Worm (Caenorhabditis elegans) whole organism, late embryonic: ENCODE results near the gene Y6G8.14.

ENCODE experiments used
- C08G9.2 ChIP-seq: sonication (generic microtip); optimal IDR thresholded peaks from 2 replicates; lab custom pipeline; 2016; ENCODE audit warnings: mild to moderate bottlenecking, missing genetic modification characterization, moderate library complexity, missing compliant biosample characterization
- K09A11.1 ChIP-seq: sonication (generic microtip); optimal IDR thresholded peaks from 2 replicates; lab custom pipeline; 2017; ENCODE audit warnings: antibody characterized with exemption, mild to moderate bottlenecking, missing genetic modification characterization, missing compliant biosample characterization; ENCODE audit not compliant: insufficient read depth
- T23F11.4 ChIP-seq: fragments of 200-800 bp; sonication (Bioruptor generic); optimal IDR thresholded peaks from 2 replicates; lab custom pipeline; 2018; ENCODE audit warnings: mild to moderate bottlenecking, missing genetic modification characterization, missing compliant biosample characterization
- ahr-1 ChIP-seq: sonication (generic microtip); optimal IDR thresholded peaks from 2 replicates; lab custom pipeline; 2016; ENCODE audit warnings: missing genetic modification characterization, missing compliant biosample characterization
- ceh-18 ChIP-seq: sonication (generic microtip); optimal IDR thresholded peaks from 2 replicates; lab custom pipeline; 2016; ENCODE audit warnings: missing genetic modification characterization, missing compliant biosample characterization
- ceh-19 ChIP-seq: fragments of 200-800 bp; sonication (Bioruptor generic); optimal IDR thresholded peaks from 2 replicates; lab custom pipeline; 2018; ENCODE audit warnings: mild to moderate bottlenecking, missing genetic modification characterization, missing compliant biosample characterization
- ceh-2 ChIP-seq: sonication (generic microtip); optimal IDR thresholded peaks from 2 replicates; lab custom pipeline; 2016; ENCODE audit warnings: missing genotype, missing genetic modification characterization, missing compliant biosample characterization
- ceh-24 ChIP-seq: sonication (generic microtip); optimal IDR thresholded peaks from 2 replicates; lab custom pipeline; 2016; ENCODE audit warnings: mild to moderate bottlenecking, missing genetic modification characterization, missing compliant biosample characterization
- dmd-4 ChIP-seq: sonication (generic microtip); optimal IDR thresholded peaks from 2 replicates; lab custom pipeline; 2016; ENCODE audit warnings: borderline replicate concordance, missing genetic modification characterization, missing compliant biosample characterization
- dve-1 ChIP-seq: sonication (generic microtip); optimal IDR thresholded peaks from 2 replicates; lab custom pipeline; 2017; ENCODE audit warnings: antibody characterized with exemption, mild to moderate bottlenecking, missing genetic modification characterization, missing compliant biosample characterization
- elt-4 ChIP-seq: sonication (generic microtip); optimal IDR thresholded peaks from 2 replicates; lab custom pipeline; 2016; ENCODE audit warnings: missing genetic modification characterization, missing compliant biosample characterization
- ets-4 ChIP-seq: sonication (generic microtip); optimal IDR thresholded peaks from 2 replicates; lab custom pipeline; 2016; ENCODE audit warnings: missing genetic modification characterization, missing compliant biosample characterization
- fax-1 ChIP-seq: sonication (generic microtip); optimal IDR thresholded peaks from 2 replicates; lab custom pipeline; 2016; ENCODE audit warnings: missing genotype, missing genetic modification characterization, missing compliant biosample characterization
- gmeb-2 ChIP-seq: sonication (generic microtip); optimal IDR thresholded peaks from 2 replicates; lab custom pipeline; 2016; ENCODE audit warnings: missing genetic modification characterization, inconsistent platforms, missing compliant biosample characterization
- hlh-30 ChIP-seq: sonication (generic microtip); optimal IDR thresholded peaks from 2 replicates; lab custom pipeline; 2017; ENCODE audit warnings: antibody characterized with exemption, missing genetic modification characterization, missing compliant biosample characterization; ENCODE audit not compliant: insufficient read depth
- hlh-6 ChIP-seq: sonication (generic microtip); optimal IDR thresholded peaks from 2 replicates; lab custom pipeline; 2016; ENCODE audit warnings: missing genotype, missing genetic modification characterization, missing compliant biosample characterization
- nhr-11 ChIP-seq: fragments of 150-350 bp; optimal IDR thresholded peaks from 2 replicates; lab custom pipeline; 2014; ENCODE audit warnings: missing biosample characterization, missing genetic modification characterization
- pag-3 ChIP-seq: sonication (generic microtip); optimal IDR thresholded peaks from 2 replicates; lab custom pipeline; 2016; ENCODE audit warnings: missing compliant biosample characterization, missing genetic modification characterization, borderline replicate concordance
- pat-9 ChIP-seq: fragments of 200-800 bp; sonication (Bioruptor generic); optimal IDR thresholded peaks from 2 replicates; lab custom pipeline; 2018; ENCODE audit warnings: mild to moderate bottlenecking, missing genetic modification characterization, moderate library complexity, missing compliant biosample characterization
- pha-2 ChIP-seq: sonication (generic microtip); optimal IDR thresholded peaks from 2 replicates; lab custom pipeline; 2017; ENCODE audit warnings: mild to moderate bottlenecking, missing genetic modification characterization, missing compliant biosample characterization
- pha-4 ChIP-seq: fragments of 150-350 bp; optimal IDR thresholded peaks from 2 replicates; lab custom pipeline; 2018; ENCODE audit warnings: missing biosample characterization, missing genetic modification reagents, missing genetic modification characterization
- pqm-1 ChIP-seq: sonication (generic microtip); optimal IDR thresholded peaks from 2 replicates; lab custom pipeline; 2016; ENCODE audit warnings: missing genetic modification characterization, missing compliant biosample characterization
- pros-1 ChIP-seq: fragments of 150-350 bp; optimal IDR thresholded peaks from 2 replicates; lab custom pipeline; 2014; ENCODE audit warnings: missing biosample characterization, missing genetic modification reagents, missing genetic modification characterization
- rnt-1 ChIP-seq: sonication (generic microtip); optimal IDR thresholded peaks from 2 replicates; lab custom pipeline; 2016; ENCODE audit warnings: missing genetic modification characterization, missing compliant biosample characterization
- sdc-2 ChIP-seq: sonication (generic microtip); optimal IDR thresholded peaks from 2 replicates; lab custom pipeline; 2016; ENCODE audit warnings: missing genotype, missing genetic modification characterization, missing compliant biosample characterization
- sox-2 ChIP-seq: fragments of 200-800 bp; sonication (Bioruptor generic); IDR thresholded peaks from 2 replicates; pipeline ENCODE4 v1.3.6; 2022; ENCODE audit warnings: missing genetic modification reagents, missing genetic modification characterization, missing compliant biosample characterization
- sox-4 ChIP-seq: sonication (generic microtip); optimal IDR thresholded peaks from 2 replicates; lab custom pipeline; 2017; ENCODE audit warnings: mild to moderate bottlenecking, missing genetic modification characterization, inconsistent platforms, missing compliant biosample characterization
- tbx-7 ChIP-seq: sonication (generic microtip); optimal IDR thresholded peaks from 2 replicates; lab custom pipeline; 2016; ENCODE audit warnings: missing genotype, missing genetic modification characterization, missing compliant biosample characterization
- ttx-3 ChIP-seq: sonication (generic microtip); optimal IDR thresholded peaks from 2 replicates; lab custom pipeline; 2016; ENCODE audit warnings: missing genetic modification reagents, missing genetic modification characterization, missing compliant biosample characterization
- unc-3 ChIP-seq, 2 experiments: fragments of 200-800 bp in 1 of 2; sonication (Bioruptor generic) in 1 of 2; sonication (generic microtip) in 1 of 2; conservative IDR thresholded peaks in 1 of 2; optimal IDR thresholded peaks in 1 of 2; 2 replicates each; pipeline versions ENCODE4 v1.3.6 to Lab custom; 2016 to 2022; ENCODE audit warnings: missing compliant biosample characterization in 2 of 2, missing genetic modification characterization in 2 of 2, missing genetic modification reagents in 1 of 2
- unc-42 ChIP-seq: sonication (generic microtip); optimal IDR thresholded peaks from 2 replicates; lab custom pipeline; 2016; ENCODE audit warnings: missing genotype, missing genetic modification characterization, missing compliant biosample characterization
- unc-55 ChIP-seq: sonication (generic microtip); optimal IDR thresholded peaks from 2 replicates; lab custom pipeline; 2017; ENCODE audit warnings: missing biosample characterization, missing genetic modification reagents, missing genetic modification characterization
- unc-86 ChIP-seq: sonication (generic microtip); optimal IDR thresholded peaks from 2 replicates; lab custom pipeline; 2016; ENCODE audit warnings: missing genetic modification characterization, missing compliant biosample characterization
- ztf-16 ChIP-seq: sonication (generic microtip); optimal IDR thresholded peaks from 2 replicates; lab custom pipeline; 2017; ENCODE audit warnings: missing genetic modification characterization, missing compliant biosample characterization

Y6G8.14 gene

ce11 chrV:17655205-17655604 is 41.1 kb upstream of the Y6G8.14 start:
- no peak for TF ChIP-seq sox-2
- no peak for TF ChIP-seq hlh-30 (tag; lab: Kevin White, UChicago)
- no peak for TF ChIP-seq hlh-6 (tag; lab: Kevin White, UChicago)

- TF ChIP-seq nhr-11 (tag; lab: Kevin White, UChicago) (no peak), ceh-19 (GFP tag; lab: Kevin White, UChicago) (no peak), T23F11.4 (GFP tag; lab: Kevin White, UChicago) (no peak), unc-86 (tag; lab: Kevin White, UChicago) (no peak), dve-1 (tag; lab: Kevin White, UChicago) (no peak), rnt-1 (tag; lab: Kevin White, UChicago) (no peak), unc-3 (GFP tag; conservative IDR thresholded peaks at IDR 0.05; lab: Robert Waterston, UW) (no peak), unc-3 (tag; optimal IDR thresholded peaks at IDR 0.05; lab: Kevin White, UChicago) (no peak), tbx-7 (no peak), ceh-2 (tag; lab: Kevin White, UChicago) (no peak), elt-4 (tag; lab: Kevin White, UChicago) (no peak), ceh-18 (tag; lab: Kevin White, UChicago) (no peak), pha-4 (no peak), fax-1 (tag; lab: Kevin White, UChicago) (no peak), sox-4 (tag; lab: Kevin White, UChicago) (no peak), pat-9 (tag; lab: Kevin White, UChicago) (no peak), C08G9.2 (tag; lab: Kevin White, UChicago) (no peak), ahr-1 (tag; lab: Kevin White, UChicago) (no peak), pha-2 (tag; lab: Kevin White, UChicago) (no peak), pqm-1 (tag; lab: Kevin White, UChicago) (no peak)
Measured at ce11 chrV:17650427-17650826, 36.3 kb upstream of the Y6G8.14 start, which contains the start of gene fbxa-192. fbxa-192 (minus strand) TSS chrV:17650527.

ce11 chrV:17628566-17628965 is 14.4 kb upstream of the Y6G8.14 start, which contains the start of gene F57G4.10:
F57G4.10 (plus strand) TSS chrV:17628866.
- TF ChIP-seq dmd-4 (tag; lab: Kevin White, UChicago) (no peak), hlh-30 (tag; lab: Kevin White, UChicago) (no peak), pha-2 (tag; lab: Kevin White, UChicago) (no peak), unc-55 (GFP tag; lab: Kevin White, UChicago) (no peak), dve-1 (tag; lab: Kevin White, UChicago) (no peak), ttx-3 (tag; lab: Kevin White, UChicago) (no peak), hlh-6 (tag; lab: Kevin White, UChicago) (no peak), pag-3 (tag; lab: Kevin White, UChicago) (no peak), sox-4 (tag; lab: Kevin White, UChicago) (no peak), pros-1 (tag; lab: Kevin White, UChicago) (no peak), ztf-16 (tag; lab: Kevin White, UChicago) (no peak), ceh-24 (tag; lab: Kevin White, UChicago) (no peak), gmeb-2 (tag; lab: Kevin White, UChicago) (no peak), sdc-2 (tag; lab: Kevin White, UChicago) (no peak)
- TF ChIP-seq, all 69 proteins: peak for 0

ce11 chrV:17624906-17625305 is 10.8 kb upstream of the Y6G8.14 start, which contains the start of gene F57G4.11:
F57G4.11 (plus strand) TSS chrV:17625206.
- TF ChIP-seq pha-2 (tag; lab: Kevin White, UChicago), result no peak
- TF ChIP-seq ets-4 (tag; lab: Kevin White, UChicago), result no peak
- no peak for TF ChIP-seq K09A11.1
- no peak for TF ChIP-seq unc-42
- TF ChIP-seq C08G9.2 (tag; lab: Kevin White, UChicago), result no peak
